Worm (Caenorhabditis elegans) whole organism, mixed stage, embryonic: ENCODE results near the gene Y43C5B.2.

Source experiments
- ceh-43 ChIP-seq: fragments of 200-800 bp; sonication (Bioruptor generic); optimal IDR thresholded peaks from 2 replicates; lab custom pipeline; 2018; ENCODE audit warnings: mild to moderate bottlenecking, missing genetic modification characterization, moderate library complexity, missing compliant biosample characterization
- elt-3 ChIP-seq: fragments of 150-350 bp; optimal IDR thresholded peaks from 2 replicates; lab custom pipeline; 2014; ENCODE audit warnings: missing biosample characterization, missing genetic modification characterization
- flh-1 ChIP-seq: fragments of 200-800 bp; sonication (Bioruptor generic); optimal IDR thresholded peaks from 2 replicates; lab custom pipeline; 2018; ENCODE audit warnings: mild to moderate bottlenecking, missing genetic modification characterization, moderate library complexity, missing compliant biosample characterization
- hlh-1 ChIP-seq: fragments of 150-350 bp; optimal IDR thresholded peaks from 2 replicates; lab custom pipeline; 2014; ENCODE audit warnings: missing biosample characterization, missing genetic modification reagents, missing genetic modification characterization
- lin-13 ChIP-seq: fragments of 150-350 bp; optimal IDR thresholded peaks from 2 replicates; lab custom pipeline; 2014; ENCODE audit warnings: missing biosample characterization, missing genetic modification characterization
- mep-1 ChIP-seq: fragments of 150-350 bp; optimal IDR thresholded peaks from 2 replicates; lab custom pipeline; 2017; ENCODE audit warnings: missing biosample characterization, missing genetic modification reagents, missing genetic modification characterization, inconsistent platforms
- nhr-12 ChIP-seq: fragments of 150-350 bp; optimal IDR thresholded peaks from 2 replicates; lab custom pipeline; 2014; ENCODE audit warnings: missing biosample characterization, missing genetic modification characterization
- nhr-237 ChIP-seq: fragments of 150-350 bp; optimal IDR thresholded peaks from 2 replicates; lab custom pipeline; 2014; ENCODE audit warnings: missing biosample characterization, missing genetic modification characterization
- nhr-28 ChIP-seq: fragments of 150-350 bp; optimal IDR thresholded peaks from 2 replicates; lab custom pipeline; 2014; ENCODE audit warnings: missing biosample characterization, missing genetic modification characterization
- snpc-4 ChIP-seq: fragments of 150-350 bp; optimal IDR thresholded peaks from 2 replicates; lab custom pipeline; 2014; ENCODE audit warnings: missing biosample characterization, missing genetic modification characterization
- unc-39 ChIP-seq: fragments of 150-350 bp; optimal IDR thresholded peaks from 2 replicates; lab custom pipeline; 2014; ENCODE audit warnings: missing biosample characterization, missing genetic modification characterization
- unc-62 ChIP-seq: fragments of 150-350 bp; optimal IDR thresholded peaks from 2 replicates; lab custom pipeline; 2014; ENCODE audit warnings: missing biosample characterization, missing genetic modification reagents, missing genetic modification characterization
- zip-8 ChIP-seq: fragments of 150-350 bp; optimal IDR thresholded peaks from 2 replicates; lab custom pipeline; 2014; ENCODE audit warnings: missing biosample characterization, missing genetic modification characterization

ce11 chrIV:10318199-10318598 is 33.9 kb downstream of the Y43C5B.2 start, which contains the start of gene R09E10.2:
- TF ChIP-seq unc-62 (GFP tag; lab: Kevin White, UChicago) (no peak), nhr-237 (tag; lab: Kevin White, UChicago) (no peak), mep-1 (tag; lab: Kevin White, UChicago) (no peak), hlh-1 (tag; lab: Kevin White, UChicago) (no peak), nhr-12 (no peak), lin-13 (tag; lab: Kevin White, UChicago) (no peak), ceh-43 (GFP tag; lab: Kevin White, UChicago) (no peak), flh-1 (GFP tag; lab: Kevin White, UChicago) (no peak), snpc-4 (tag; lab: Kevin White, UChicago) (no peak), elt-3 (tag; lab: Kevin White, UChicago) (no peak), unc-39 (tag; lab: Kevin White, UChicago) (no peak), nhr-28 (tag; lab: Kevin White, UChicago) (no peak), zip-8 (tag; lab: Kevin White, UChicago) (no peak)
